Fruit fly (Drosophila melanogaster): Measurements from ENCODE around the gene Cdc7.

Cdc7 gene

DNA sequence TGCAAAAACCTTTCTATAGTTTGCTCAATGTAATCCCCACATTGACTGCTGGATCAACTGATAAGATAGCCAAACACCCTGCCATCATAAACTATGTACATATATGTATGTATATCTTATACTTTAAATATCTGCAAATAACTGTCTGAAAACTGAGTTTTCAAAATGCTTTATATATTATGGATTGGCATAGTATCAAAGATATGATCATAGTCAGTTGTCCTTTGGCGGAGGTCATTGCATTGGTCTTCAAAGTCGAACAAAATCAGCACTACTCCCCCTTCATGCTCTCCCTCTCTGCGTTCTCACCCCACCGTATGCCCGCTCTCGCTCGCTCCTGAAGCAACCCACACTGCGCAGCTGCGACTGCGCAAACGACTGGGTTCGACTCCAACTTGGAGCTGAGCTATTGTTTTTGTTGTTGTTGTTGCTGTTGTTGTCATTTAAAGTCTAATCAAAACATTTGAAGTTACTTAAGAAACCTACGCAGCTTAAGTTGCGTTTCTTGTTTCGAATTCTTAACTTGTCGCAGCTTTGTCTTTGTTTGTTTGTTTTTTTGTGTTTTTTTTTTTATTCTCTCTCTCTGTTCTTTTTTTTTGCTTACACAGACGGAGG, 29.3 kb upstream of the Cdc7 start:
- TF ChIP-seq dl (GFP tag; optimal IDR thresholded peaks at IDR 0.05; ENCODE audit: insufficient read depth in 1 of 2, partially characterized antibody in 2 of 2) (no peak), woc (GFP tag; optimal IDR thresholded peaks at IDR 0.05) (peak; percentile 11), h (GFP tag; optimal IDR thresholded peaks at IDR 0.05) (peak; percentile 22), lola (GFP tag; optimal IDR thresholded peaks at IDR 0.05) (no peak), CG9705 (GFP tag; optimal IDR thresholded peaks at IDR 0.05) (no peak), Vsx2 (GFP tag; optimal IDR thresholded peaks at IDR 0.05; ENCODE audit: partially characterized antibody) (no peak), fru (GFP tag; optimal IDR thresholded peaks at IDR 0.05) (peak; percentile 29), foxo (GFP tag; optimal IDR thresholded peaks at IDR 0.05) (peak in 1 of 2 experiments; percentile 33), Hr78 (GFP tag; optimal IDR thresholded peaks at IDR 0.05) (no peak), sv (GFP tag; optimal IDR thresholded peaks at IDR 0.05) (no peak), Hr83 (GFP tag; optimal IDR thresholded peaks at IDR 0.05; ENCODE audit: poor library complexity, severe bottlenecking) (no peak), Dfd (GFP tag; optimal IDR thresholded peaks at IDR 0.05) (no peak), rgr (GFP tag; optimal IDR thresholded peaks at IDR 0.05) (peak; percentile 27), CrebA (GFP tag; optimal IDR thresholded peaks at IDR 0.05; ENCODE audit: borderline replicate concordance) (no peak), dsf (GFP tag; optimal IDR thresholded peaks at IDR 0.05; ENCODE audit: borderline replicate concordance) (no peak), Dif (GFP tag; optimal IDR thresholded peaks at IDR 0.05; ENCODE audit: partially characterized antibody) (no peak), tai (GFP tag; optimal IDR thresholded peaks at IDR 0.05) (no peak), pan (optimal IDR thresholded peaks at IDR 0.05) (no peak), N (GFP tag; optimal IDR thresholded peaks at IDR 0.05) (no peak), Mio (GFP tag; optimal IDR thresholded peaks at IDR 0.05) (no peak), HLH106 (tag; optimal IDR thresholded peaks at IDR 0.05) (no peak), usp (GFP tag; optimal IDR thresholded peaks at IDR 0.05) (no peak), ey (GFP tag; optimal IDR thresholded peaks at IDR 0.05) (peak; percentile 36), Rel (GFP tag; optimal IDR thresholded peaks at IDR 0.05) (no peak), Rel (tag; optimal IDR thresholded peaks at IDR 0.05) (no peak), Jra (GFP tag; optimal IDR thresholded peaks at IDR 0.05) (no peak), Abd-B (GFP tag; optimal IDR thresholded peaks at IDR 0.05) (no peak), Sp1 (GFP tag; optimal IDR thresholded peaks at IDR 0.05) (no peak), br (GFP tag; optimal IDR thresholded peaks at IDR 0.05) (no peak), sage (GFP tag; optimal IDR thresholded peaks at IDR 0.05) (no peak), CG32264 (GFP tag; optimal IDR thresholded peaks at IDR 0.05) (no peak), OdsH (GFP tag; optimal IDR thresholded peaks at IDR 0.05) (no peak), brk (GFP tag; optimal IDR thresholded peaks at IDR 0.05) (no peak)

dm6 chrX:6631885-6632284, 22.5 kb upstream of the Cdc7 start:
- TF ChIP-seq brk (GFP tag; optimal IDR thresholded peaks at IDR 0.05) (no peak), rgr (GFP tag; optimal IDR thresholded peaks at IDR 0.05) (no peak), Hr78 (GFP tag; optimal IDR thresholded peaks at IDR 0.05) (no peak), fru (GFP tag; optimal IDR thresholded peaks at IDR 0.05) (no peak), Hnf4 (GFP tag; optimal IDR thresholded peaks at IDR 0.05) (no peak), foxo (GFP tag; optimal IDR thresholded peaks at IDR 0.05) (no peak), Jra (GFP tag; optimal IDR thresholded peaks at IDR 0.05) (no peak), jim (GFP tag; optimal IDR thresholded peaks at IDR 0.05) (no peak)

dm6 chrX:6633659-6634058, 20.7 kb upstream of the Cdc7 start, which contains the start of gene CG14443:
TSS of gene CG14443 (plus strand) at chrX:6633959.
- TF ChIP-seq Vsx2 (GFP tag; optimal IDR thresholded peaks at IDR 0.05; ENCODE audit: partially characterized antibody): no peak
- no peak for TF ChIP-seq Hnf4 (GFP tag; optimal IDR thresholded peaks at IDR 0.05)

- TF ChIP-seq Myc (optimal IDR thresholded peaks at IDR 0.05) (no peak), sage (GFP tag; optimal IDR thresholded peaks at IDR 0.05) (no peak), Dfd (GFP tag; optimal IDR thresholded peaks at IDR 0.05) (no peak), dsf (GFP tag; optimal IDR thresholded peaks at IDR 0.05; ENCODE audit: borderline replicate concordance) (no peak), OdsH (GFP tag; optimal IDR thresholded peaks at IDR 0.05) (no peak), dl (GFP tag; optimal IDR thresholded peaks at IDR 0.05; ENCODE audit: insufficient read depth in 1 of 2, partially characterized antibody in 2 of 2) (no peak), Jra (GFP tag; optimal IDR thresholded peaks at IDR 0.05) (no peak), ey (GFP tag; optimal IDR thresholded peaks at IDR 0.05) (no peak), pan (optimal IDR thresholded peaks at IDR 0.05) (no peak), psq (GFP tag; optimal IDR thresholded peaks at IDR 0.05) (no peak), Rel (GFP tag; optimal IDR thresholded peaks at IDR 0.05) (no peak), Rel (tag; optimal IDR thresholded peaks at IDR 0.05) (no peak), Dif (GFP tag; optimal IDR thresholded peaks at IDR 0.05; ENCODE audit: partially characterized antibody) (no peak), woc (GFP tag; optimal IDR thresholded peaks at IDR 0.05) (no peak), h (GFP tag; optimal IDR thresholded peaks at IDR 0.05) (no peak), tai (GFP tag; optimal IDR thresholded peaks at IDR 0.05) (no peak)
Observed at dm6 chrX:6638123-6638522, 16.2 kb upstream of the Cdc7 start.

Measured in whole organism, wandering third instar larva.